Worm (Caenorhabditis elegans) whole organism, L4/young adult: ENCODE data around the gene mec-12.

ENCODE experiments used
- W03F9.2 ChIP-seq: fragments of 150-350 bp; optimal IDR thresholded peaks from 2 replicates; lab custom pipeline; 2014; ENCODE audit warnings: missing biosample characterization, missing genetic modification characterization
- dao-5 ChIP-seq: sonication (generic microtip); optimal IDR thresholded peaks from 2 replicates; lab custom pipeline; 2016; ENCODE audit warnings: missing genotype, missing genetic modification characterization, moderate library complexity, missing compliant biosample characterization
- him-1 ChIP-seq: sonication (generic microtip); optimal IDR thresholded peaks from 2 replicates; lab custom pipeline; 2016; ENCODE audit warnings: missing genotype, missing genetic modification reagents, missing genetic modification characterization, missing compliant biosample characterization

DNA sequence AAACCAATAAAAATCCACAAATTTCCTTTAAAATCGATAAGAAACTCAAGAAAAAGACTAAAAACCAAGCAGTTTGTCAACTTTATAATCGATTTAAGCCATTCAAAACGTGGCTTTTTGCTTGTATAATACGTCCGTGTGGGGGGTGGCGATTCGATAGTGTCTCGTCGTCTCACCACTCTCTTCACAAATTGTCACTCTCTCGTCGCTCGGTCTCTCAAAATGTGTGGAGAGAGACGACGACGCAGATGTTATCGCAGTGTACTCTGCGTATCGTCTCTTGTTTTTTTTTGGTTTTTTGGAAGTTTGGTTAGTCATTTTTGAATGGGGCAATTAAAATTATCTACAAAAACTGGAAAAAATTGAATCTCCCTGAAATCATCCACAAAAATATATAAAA lies 11.4 kb downstream of the mec-12 start:
- TF ChIP-seq dao-5 (no peak), him-1 (peak; percentile 16), W03F9.2 (tag; lab: Kevin White, UChicago) (no peak)
